Fruit fly (Drosophila melanogaster) S2 (cell line): ENCODE measurements around the gene CG8960.

Experiments
- CG8478 ChIP-seq: fragments of >200 bp; optimal IDR thresholded peaks from 2 replicates; lab custom pipeline; 2018
- CTCF ChIP-seq, 2 experiments: fragments of >200 bp; optimal IDR thresholded peaks; 2 replicates each; lab custom pipeline; 2018

CG8960 gene

DNA sequence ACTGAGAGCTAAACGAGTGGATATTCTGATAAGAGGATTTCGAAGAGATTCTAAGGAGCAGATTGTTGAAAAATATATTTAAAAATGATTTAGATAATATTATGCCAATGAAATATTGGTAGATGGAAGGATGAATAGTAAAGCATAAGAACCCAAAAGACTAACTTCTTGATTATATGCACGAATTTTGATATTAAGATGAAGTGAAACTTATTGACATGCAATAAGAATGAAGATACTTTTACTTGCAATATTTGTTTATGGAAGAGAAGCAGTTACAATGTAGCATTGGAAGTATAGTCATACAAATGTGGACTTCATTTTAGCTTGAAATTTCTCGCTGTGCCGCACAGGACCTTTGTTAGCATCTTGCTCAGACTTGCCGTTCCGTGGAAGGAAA lies at the start of gene CG8960:
TSS of gene CG8960 (plus strand) at position 301 of the 400 bp plus-strand sequence.
- TF ChIP-seq CG8478 (lab: Kevin White, UChicago) (no peak), CTCF (optimal IDR thresholded peaks at IDR 0.05; lab: Kevin White, UChicago) (no peak)

DNA sequence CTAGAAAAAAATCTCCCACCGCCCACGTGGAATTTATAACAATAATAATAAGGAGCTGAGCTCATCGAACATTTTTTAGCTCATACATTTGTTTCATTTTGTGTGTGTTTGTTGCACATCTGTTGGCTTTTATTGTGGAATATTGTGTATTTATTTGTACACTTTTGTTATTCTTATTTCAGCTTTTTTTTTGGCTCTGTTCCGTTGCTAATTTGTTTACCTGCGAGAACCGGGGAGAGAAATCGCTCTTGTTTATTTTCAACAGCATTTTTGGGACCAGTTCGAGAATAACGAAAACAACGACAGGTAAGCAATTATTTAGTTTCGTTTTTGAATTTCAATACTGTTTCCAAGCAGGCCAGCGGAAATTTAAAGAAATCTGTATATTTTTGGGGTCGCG lies 49.0 kb upstream of the CG8960 start:
- TF ChIP-seq CG8478 (lab: Kevin White, UChicago) (no peak), CTCF (optimal IDR thresholded peaks at IDR 0.05; lab: Kevin White, UChicago) (no peak)

DNA sequence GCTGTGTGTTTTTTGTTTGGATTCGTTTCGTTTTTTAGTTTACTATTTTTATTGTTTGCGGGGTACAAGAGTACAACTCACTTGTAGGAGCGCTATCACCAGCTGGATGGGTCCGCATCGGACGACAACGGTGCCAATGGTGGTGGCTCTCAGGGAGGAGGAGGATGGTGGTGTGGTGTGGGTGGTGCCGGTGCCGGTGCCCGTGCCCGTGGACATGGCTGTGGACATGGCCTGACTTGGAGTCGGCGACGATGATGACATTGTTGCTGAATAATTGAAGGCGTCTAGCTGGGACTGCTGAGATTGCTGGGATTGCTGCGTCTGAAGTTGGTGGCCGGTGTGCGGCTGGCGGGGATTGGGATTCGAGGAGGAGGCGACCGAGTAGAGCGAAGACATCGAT lies 47.1 kb upstream of the CG8960 start:
- TF ChIP-seq CG8478 (lab: Kevin White, UChicago) (no peak), CTCF (optimal IDR thresholded peaks at IDR 0.05; lab: Kevin White, UChicago) (no peak)

DNA sequence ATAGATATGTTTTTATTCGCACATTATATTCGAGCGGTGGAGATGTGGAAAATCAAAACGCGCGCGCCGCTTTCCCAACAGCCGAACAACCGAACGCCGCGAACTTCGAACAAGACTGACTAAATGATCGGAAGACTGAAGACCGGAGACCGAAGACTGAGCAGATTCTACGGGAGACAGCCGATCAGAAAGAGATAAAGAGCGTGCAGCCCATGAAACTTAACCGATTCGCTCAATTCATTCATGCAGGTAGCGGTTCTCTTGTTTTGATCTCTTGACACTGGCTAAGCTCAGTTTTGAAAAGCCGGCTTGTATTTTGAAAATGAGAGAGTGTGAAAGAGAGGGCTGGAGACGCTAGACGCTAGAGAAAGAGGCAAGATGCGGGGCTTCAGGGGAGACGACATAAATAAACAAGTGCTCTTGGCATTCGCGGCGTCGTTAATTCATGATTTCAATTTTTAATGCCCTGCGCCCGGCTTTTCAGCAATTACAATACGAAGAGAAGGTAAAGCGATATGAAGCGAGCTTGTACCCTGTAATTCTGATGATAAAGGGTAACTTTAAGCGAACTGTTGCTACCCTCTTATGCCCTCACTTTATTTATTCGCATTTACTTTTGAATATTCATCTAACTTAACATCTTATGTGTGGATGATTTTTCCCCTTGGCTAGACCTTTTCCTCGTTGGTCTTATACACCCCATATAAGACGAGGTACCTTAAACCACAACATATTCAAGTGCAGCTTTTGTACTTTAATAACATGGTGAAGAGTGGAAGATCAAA lies 45.0 kb upstream of the CG8960 start, which contains the start of gene zormin:
TSS of gene zormin (minus strand) at position 113 of the 785 bp plus-strand sequence.
- TF ChIP-seq CG8478 (lab: Kevin White, UChicago) (no peak), CTCF (optimal IDR thresholded peaks at IDR 0.05; lab: Kevin White, UChicago) (no peak)

DNA sequence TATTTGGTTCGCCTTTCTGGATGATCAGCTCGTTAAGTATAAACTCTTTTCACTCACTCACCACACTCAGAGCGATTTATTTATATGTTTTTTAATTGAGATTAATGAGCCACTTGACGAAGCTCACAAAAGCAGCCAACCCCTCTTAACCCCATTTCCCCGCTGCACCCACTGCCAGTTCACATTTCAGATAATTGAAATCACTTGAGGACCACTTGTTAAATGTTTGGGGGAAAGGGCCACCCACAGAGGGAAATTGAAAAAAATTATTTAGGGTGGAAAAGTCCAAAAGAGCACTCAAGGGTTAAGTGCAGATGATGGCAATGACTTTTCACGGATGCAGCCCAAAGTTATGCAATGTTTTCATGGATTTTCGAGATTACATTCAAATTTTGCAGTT lies 44.1 kb upstream of the CG8960 start:
- no peak for TF ChIP-seq CTCF (optimal IDR thresholded peaks at IDR 0.05; lab: Kevin White, UChicago)
- no peak for TF ChIP-seq CG8478 (lab: Kevin White, UChicago)

DNA sequence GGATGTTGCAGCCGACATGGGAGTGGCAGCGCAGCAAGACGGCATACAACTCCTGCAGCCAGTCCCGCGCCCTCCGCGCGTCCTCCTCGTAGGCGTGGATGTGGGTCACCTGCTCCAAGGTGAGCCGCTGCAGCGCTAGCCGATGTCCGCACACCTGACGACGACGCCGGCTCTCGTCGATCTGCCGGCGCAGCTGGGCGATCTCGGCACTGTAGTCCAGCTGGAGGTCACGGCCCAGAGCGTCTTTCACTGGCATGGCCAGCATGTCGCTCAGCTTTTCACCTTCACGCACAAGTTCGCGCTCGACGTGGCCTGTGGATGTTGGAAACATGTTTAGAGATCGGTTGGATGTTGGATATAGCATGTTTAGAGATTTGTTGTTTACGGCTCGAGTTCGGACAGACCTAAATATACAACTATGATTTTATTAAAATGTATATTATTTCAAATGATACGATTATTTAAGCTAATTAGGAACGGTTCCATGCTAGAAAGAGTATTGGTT lies 39.3 kb upstream of the CG8960 start:
- TF ChIP-seq CG8478 (lab: Kevin White, UChicago) (no peak), CTCF (optimal IDR thresholded peaks at IDR 0.05; lab: Kevin White, UChicago) (no peak)

DNA sequence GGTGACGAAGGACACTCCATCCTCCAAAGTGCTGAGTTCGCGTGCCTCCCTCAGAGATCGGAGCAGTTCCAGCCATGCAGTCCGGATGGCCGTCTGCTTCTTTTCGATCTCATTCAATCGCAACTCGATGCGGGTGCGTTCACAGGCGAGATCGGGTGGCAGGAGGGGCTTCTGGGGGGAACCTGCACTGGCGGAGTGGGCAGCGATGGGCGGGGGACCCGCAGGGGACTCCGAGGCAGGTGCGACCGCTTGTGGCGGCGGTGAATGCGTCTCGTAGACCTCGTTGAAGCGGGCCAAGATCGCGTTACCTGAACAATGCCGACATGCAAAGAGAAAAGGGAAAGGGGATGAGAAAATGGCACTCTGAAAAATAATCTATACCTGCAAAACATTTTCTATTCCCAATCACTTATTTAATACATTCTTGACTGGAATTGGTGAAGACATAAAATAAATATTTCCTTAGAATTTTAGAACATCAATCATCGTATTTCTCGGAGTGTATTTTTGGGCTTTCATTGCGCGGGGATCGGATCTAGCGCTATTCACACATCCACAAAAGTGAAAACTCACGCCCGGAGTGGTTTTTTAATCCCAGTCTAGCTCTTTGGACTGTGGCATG lies 38.0 kb upstream of the CG8960 start:
- TF ChIP-seq CG8478 (lab: Kevin White, UChicago), result no peak
- TF ChIP-seq CTCF (optimal IDR thresholded peaks at IDR 0.05; lab: Kevin White, UChicago), result no peak

DNA sequence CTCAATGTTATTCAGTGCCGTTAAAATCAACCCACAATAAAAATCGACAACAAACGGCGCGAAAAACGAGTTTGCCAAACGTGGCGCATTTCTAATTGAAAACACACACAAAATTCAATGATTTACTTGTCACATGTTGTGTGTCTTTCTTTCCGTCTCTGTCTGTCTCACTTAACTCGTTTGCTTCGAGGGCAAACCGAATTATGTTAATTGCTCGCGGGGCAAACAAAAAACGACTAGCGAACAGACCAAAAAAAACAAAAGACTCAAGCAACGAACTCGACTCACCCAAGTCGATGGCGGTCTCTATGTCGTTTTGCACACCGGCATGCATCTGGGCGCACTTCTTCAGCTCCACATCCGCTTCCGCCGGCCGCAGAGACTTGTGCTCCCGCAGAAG lies 37.0 kb upstream of the CG8960 start:
- TF ChIP-seq CG8478 (lab: Kevin White, UChicago), result no peak
- no peak for TF ChIP-seq CTCF (optimal IDR thresholded peaks at IDR 0.05; lab: Kevin White, UChicago)

DNA sequence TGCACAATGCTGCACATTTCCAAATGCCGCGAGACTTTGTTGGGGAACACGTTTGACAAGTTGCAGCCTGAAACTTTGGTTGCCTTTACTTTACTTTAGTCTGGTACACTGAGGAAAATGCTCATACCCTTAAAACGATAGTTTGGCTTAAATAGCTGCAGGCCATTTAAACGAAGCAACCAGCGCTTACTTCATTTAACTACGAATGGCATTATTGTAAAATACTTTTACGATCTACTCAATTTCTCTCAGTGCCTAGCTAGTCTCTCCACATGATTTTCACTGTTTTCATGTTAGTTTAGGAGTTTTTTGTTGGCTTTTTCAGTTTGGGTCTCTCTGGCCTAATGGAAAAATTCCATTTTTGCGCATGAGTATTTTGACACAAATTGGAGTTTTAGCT lies 34.8 kb upstream of the CG8960 start:
- TF ChIP-seq CTCF (optimal IDR thresholded peaks at IDR 0.05; lab: Kevin White, UChicago), result no peak
- TF ChIP-seq CG8478 (lab: Kevin White, UChicago), result no peak

DNA sequence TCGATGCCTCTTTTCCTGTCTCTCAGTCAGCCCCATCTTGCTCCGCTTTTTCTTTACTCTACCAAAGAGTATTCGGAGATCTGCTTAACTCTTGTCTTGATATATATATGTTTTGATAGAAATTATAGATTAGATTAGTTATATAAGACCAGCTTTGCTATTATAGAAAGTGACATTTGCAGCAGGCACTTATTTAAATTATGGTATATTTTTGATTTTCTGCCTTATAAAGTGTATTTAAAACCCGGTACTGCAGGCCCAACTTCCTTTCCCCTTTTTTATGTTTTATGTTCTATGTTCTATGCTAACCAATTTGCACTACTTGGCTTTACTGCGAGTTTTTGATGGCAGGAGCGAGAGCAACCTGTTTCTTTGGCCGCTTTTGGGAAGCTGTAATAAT lies 34.2 kb upstream of the CG8960 start:
- TF ChIP-seq CTCF (optimal IDR thresholded peaks at IDR 0.05; lab: Kevin White, UChicago) (no peak), CG8478 (lab: Kevin White, UChicago) (no peak)

DNA sequence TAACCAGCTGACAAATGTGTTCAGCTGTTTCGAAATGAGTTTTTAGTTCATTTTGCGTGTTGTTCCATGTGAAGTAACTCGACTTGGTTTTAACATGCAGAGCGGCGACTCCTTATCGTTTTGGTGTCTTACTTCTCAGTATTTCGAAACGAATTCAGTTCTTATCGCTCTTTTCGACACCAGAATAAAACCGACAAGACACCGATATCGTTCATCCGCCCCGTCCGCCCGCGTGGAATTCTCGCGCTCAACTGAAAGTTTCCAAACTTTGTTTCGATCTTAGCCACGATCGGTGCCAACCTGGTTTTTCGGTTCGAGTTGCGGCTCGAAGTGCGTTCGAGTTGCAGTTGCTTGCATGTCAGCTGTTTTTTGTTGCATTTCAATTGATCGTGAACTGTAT lies 33.2 kb upstream of the CG8960 start, which contains the start of gene CG15822:
TSS of gene CG15822 (minus strand) at position 256 of the 400 bp plus-strand sequence.
- TF ChIP-seq CTCF (optimal IDR thresholded peaks at IDR 0.05; lab: Kevin White, UChicago) (no peak), CG8478 (lab: Kevin White, UChicago) (no peak)

DNA sequence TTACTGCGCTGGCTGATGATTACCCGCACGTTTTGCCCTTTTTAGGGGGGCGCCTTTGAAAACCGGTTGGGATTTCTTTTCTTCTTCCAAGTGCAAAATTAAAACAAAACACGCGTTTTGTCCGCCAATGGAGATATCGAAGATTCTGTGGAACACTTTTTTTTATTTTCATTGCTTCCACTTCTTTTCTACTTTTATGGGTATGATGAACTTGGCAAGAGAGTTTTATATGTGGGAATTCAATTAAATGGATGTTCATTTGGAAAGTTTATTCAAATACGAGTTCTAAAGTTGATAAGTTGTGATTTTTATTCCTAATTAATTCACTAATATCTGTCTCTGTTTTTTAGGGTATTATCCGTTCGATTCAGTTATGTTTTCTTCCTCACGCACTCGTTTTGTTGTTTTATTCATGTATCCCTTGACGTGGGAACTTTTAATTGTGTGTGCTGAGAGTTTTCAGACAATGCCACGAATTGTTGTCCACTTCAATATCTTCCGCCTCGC lies 32.7 kb upstream of the CG8960 start:
- TF ChIP-seq CG8478 (lab: Kevin White, UChicago) (no peak), CTCF (optimal IDR thresholded peaks at IDR 0.05; lab: Kevin White, UChicago) (no peak)

DNA sequence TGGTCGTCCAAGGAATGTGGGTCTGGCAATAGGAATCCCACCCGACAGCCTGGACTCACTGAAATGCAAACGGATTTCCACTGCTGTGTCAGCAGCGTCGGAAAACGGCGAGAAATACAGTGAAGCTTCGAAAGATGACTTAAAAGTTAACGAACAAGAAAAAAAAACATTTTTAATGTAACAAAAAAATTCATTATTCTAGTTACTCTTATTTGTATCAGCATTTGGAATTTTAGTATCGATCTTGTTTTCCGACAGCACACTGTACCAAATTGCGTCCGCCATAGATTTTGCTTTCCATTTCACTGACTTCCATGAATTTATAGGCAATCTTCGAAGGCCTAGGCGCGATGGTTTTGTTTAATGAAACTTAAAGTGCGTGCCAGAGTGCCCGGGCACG lies 32.0 kb upstream of the CG8960 start:
- no peak for TF ChIP-seq CG8478 (lab: Kevin White, UChicago)
- no peak for TF ChIP-seq CTCF (optimal IDR thresholded peaks at IDR 0.05; lab: Kevin White, UChicago)

DNA sequence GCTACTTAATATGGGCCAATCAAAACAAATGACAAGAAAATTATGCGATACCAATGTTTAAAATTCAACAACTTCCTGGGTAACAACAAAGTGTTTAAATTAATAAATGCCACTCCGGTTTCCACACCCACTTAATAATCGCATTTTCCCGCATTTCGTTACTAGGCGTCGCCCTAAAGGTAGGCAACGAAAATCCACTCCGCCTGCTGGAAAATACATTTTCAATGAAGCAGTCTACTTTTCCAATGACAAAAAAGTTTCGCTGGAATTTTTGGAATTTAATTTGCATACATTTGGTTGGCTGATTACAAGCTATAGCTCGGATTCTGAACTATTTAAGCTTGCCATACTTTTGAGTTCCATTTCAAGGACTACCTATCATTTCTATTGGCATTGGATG lies 30.0 kb upstream of the CG8960 start:
- TF ChIP-seq CTCF (optimal IDR thresholded peaks at IDR 0.05; lab: Kevin White, UChicago) (no peak), CG8478 (lab: Kevin White, UChicago) (no peak)

DNA sequence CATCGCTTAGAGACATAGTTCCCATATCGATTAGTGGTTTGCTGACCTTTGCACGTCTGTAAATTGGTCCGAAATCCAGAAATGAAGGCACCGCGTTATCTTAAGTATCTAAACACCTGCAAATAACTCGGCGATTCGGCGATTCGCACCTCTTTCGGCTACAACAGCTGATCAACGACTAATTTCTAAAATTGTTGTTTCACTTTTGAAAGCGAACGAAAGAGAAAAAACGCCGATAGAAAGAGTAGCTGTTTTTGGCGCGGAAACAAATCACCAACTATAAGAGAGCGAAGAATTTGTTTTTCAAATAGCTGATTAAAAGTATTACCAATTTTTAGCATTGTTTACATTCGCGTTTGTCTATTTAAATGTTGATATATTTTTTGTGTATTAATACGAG lies 27.9 kb upstream of the CG8960 start, which contains the start of gene CG15879:
TSS of gene CG15879 (minus strand) at position 155 of the 400 bp plus-strand sequence.
- TF ChIP-seq CG8478 (lab: Kevin White, UChicago), result no peak
